Fruit fly (Drosophila melanogaster) whole organism, pupa: ENCODE results near the gene omd.

ENCODE experiments used
- CG10348 ChIP-seq: fragments of 200-800 bp; sonication (Bioruptor generic); IDR thresholded peaks from 2 replicates; pipeline ENCODE4 v1.3.6; 2022; ENCODE audit warnings: missing biosample characterization, missing genetic modification characterization
- CG12605 ChIP-seq: fragments of 200-800 bp; sonication (Bioruptor generic); IDR thresholded peaks from 2 replicates; pipeline ENCODE4 v1.3.6; 2022; ENCODE audit warnings: missing biosample characterization, missing genetic modification characterization
- CG13204 ChIP-seq: fragments of 200-800 bp; sonication (Bioruptor generic); optimal IDR thresholded peaks from 2 replicates; lab custom pipeline; 2018; ENCODE audit warnings: missing biosample characterization, mild to moderate bottlenecking, missing genetic modification characterization, moderate library complexity
- CG14655 ChIP-seq: fragments of 200-800 bp; sonication (Bioruptor generic); optimal IDR thresholded peaks from 3 replicates; lab custom pipeline; 2017; ENCODE audit warnings: mild to moderate bottlenecking, missing biosample characterization, missing genetic modification reagents, missing genetic modification characterization
- CG15710 ChIP-seq: fragments of 200-800 bp; sonication (Bioruptor generic); optimal IDR thresholded peaks from 2 replicates; lab custom pipeline; 2018; ENCODE audit warnings: missing biosample characterization, mild to moderate bottlenecking, missing genetic modification characterization, moderate library complexity
- CG17806 ChIP-seq: fragments of 200-800 bp; sonication (Bioruptor generic); optimal IDR thresholded peaks from 2 replicates; lab custom pipeline; 2018; ENCODE audit warnings: missing biosample characterization, mild to moderate bottlenecking, missing genetic modification characterization, moderate library complexity
- CG32121 ChIP-seq: fragments of 200-800 bp; sonication (Bioruptor generic); IDR thresholded peaks from 2 replicates; pipeline ENCODE4 v1.3.6; 2022; ENCODE audit warnings: missing biosample characterization, missing genetic modification characterization
- CG34367 ChIP-seq: fragments of 200-800 bp; sonication (Bioruptor generic); optimal IDR thresholded peaks from 2 replicates; lab custom pipeline; 2018; ENCODE audit warnings: missing biosample characterization, mild to moderate bottlenecking, missing genetic modification characterization
- CG4496 ChIP-seq: fragments of 200-800 bp; sonication (Bioruptor generic); IDR thresholded peaks from 3 replicates; pipeline ENCODE4 v1.3.6; 2022; ENCODE audit warnings: missing biosample characterization, missing genetic modification characterization
- CG8159 ChIP-seq: fragments of 200-800 bp; sonication (Bioruptor generic); optimal IDR thresholded peaks from 3 replicates; lab custom pipeline; 2018; ENCODE audit warnings: missing biosample characterization, mild to moderate bottlenecking, missing genetic modification characterization, moderate library complexity
- CG8301 ChIP-seq: fragments of 200-800 bp; sonication (Bioruptor generic); optimal IDR thresholded peaks from 2 replicates; lab custom pipeline; 2018; ENCODE audit warnings: missing biosample characterization, mild to moderate bottlenecking, missing genetic modification characterization
- CG9948 ChIP-seq: fragments of 200-800 bp; sonication (Bioruptor generic); optimal IDR thresholded peaks from 2 replicates; lab custom pipeline; 2018; ENCODE audit warnings: missing biosample characterization, mild to moderate bottlenecking, missing genetic modification characterization, moderate library complexity
- D1 ChIP-seq: fragments of 200-800 bp; sonication (Bioruptor generic); optimal IDR thresholded peaks from 2 replicates; lab custom pipeline; 2018; ENCODE audit warnings: missing biosample characterization, mild to moderate bottlenecking, missing genetic modification characterization, moderate library complexity
- EcR ChIP-seq: fragments of 200-800 bp; sonication (Bioruptor generic); optimal IDR thresholded peaks from 3 replicates; lab custom pipeline; 2019; ENCODE audit warnings: missing biosample characterization, missing genetic modification characterization, mild to moderate bottlenecking, moderate library complexity, missing genetic modification reagents
- Ets98B ChIP-seq: fragments of 200-800 bp; sonication (Bioruptor generic); IDR thresholded peaks from 2 replicates; pipeline ENCODE4 v1.3.6; 2022; ENCODE audit warnings: missing biosample characterization, missing genetic modification characterization
- Pif1A ChIP-seq: fragments of 200-800 bp; sonication (Bioruptor generic); optimal IDR thresholded peaks from 3 replicates; lab custom pipeline; 2016; ENCODE audit warnings: missing biosample characterization, missing genetic modification characterization
- Pif1B ChIP-seq: fragments of 200-800 bp; sonication (Bioruptor generic); optimal IDR thresholded peaks from 3 replicates; lab custom pipeline; 2016; ENCODE audit warnings: missing biosample characterization, missing genetic modification characterization
- Snoo ChIP-seq: fragments of 200-800 bp; sonication (Bioruptor generic); optimal IDR thresholded peaks from 3 replicates; lab custom pipeline; 2017; ENCODE audit warnings: missing biosample characterization, mild to moderate bottlenecking, missing genetic modification characterization, inconsistent platforms
- fd96Ca ChIP-seq: fragments of 200-800 bp; sonication (Bioruptor generic); IDR thresholded peaks from 3 replicates; pipeline ENCODE4 v1.3.6; 2022; ENCODE audit warnings: missing biosample characterization, missing genetic modification characterization
- gl ChIP-seq: fragments of 200-800 bp; sonication (Bioruptor generic); optimal IDR thresholded peaks from 2 replicates; lab custom pipeline; 2018; ENCODE audit warnings: missing biosample characterization, mild to moderate bottlenecking, missing genetic modification characterization
- rn ChIP-seq: fragments of 200-800 bp; sonication (Bioruptor generic); IDR thresholded peaks from 2 replicates; pipeline ENCODE4 v1.3.6; 2022; ENCODE audit warnings: missing biosample characterization, missing genetic modification characterization

omd gene

DNA sequence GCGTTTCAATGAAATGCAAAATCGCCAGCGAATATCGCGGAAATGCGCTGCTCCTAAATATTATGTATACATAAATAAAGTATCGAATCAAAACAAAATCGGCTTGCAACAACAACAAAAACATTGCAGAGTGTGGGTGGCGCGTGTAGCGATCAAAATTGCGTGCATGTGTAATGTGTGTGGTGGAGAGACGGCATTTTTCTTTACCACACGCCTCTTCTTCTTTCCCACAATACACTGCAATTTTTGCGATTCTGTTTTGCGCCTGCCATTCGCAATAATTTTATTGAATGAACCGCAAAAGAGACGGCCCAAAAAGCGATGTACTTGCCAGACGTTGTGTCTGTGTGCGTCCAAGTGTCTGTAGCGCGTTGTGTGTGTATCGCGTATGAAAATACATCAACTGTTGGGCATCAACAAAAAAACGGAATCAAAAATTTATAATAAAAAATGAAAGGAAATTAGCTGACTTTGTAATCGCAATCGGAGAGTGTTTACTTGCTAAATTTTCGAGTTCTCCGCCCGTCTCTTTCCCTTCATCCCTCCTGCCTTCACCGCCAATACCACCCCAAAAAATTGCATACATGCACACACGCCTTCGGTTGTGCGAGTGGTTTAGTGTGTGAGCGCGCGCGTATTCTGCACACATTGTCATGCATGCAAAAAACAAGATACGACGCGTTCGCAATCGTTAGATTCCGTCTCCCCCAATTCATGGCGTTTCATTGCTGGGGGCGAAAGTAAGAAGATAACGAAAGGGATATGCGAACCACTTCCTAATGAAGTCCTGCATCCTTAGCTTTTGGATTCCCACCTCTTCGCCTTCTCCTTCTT lies 2.2 kb downstream of the omd start:
- no peak for TF ChIP-seq Snoo (tag; lab: Kevin White, UChicago)
- TF ChIP-seq Pif1B (GFP tag; lab: Kevin White, UChicago), result peak; percentile 21
- TF ChIP-seq CG8159 (tag; lab: Kevin White, UChicago), result peak; percentile 2
- no peak for TF ChIP-seq CG17806 (tag; lab: Kevin White, UChicago)
- TF ChIP-seq, all 21 proteins: peak for 2

DNA sequence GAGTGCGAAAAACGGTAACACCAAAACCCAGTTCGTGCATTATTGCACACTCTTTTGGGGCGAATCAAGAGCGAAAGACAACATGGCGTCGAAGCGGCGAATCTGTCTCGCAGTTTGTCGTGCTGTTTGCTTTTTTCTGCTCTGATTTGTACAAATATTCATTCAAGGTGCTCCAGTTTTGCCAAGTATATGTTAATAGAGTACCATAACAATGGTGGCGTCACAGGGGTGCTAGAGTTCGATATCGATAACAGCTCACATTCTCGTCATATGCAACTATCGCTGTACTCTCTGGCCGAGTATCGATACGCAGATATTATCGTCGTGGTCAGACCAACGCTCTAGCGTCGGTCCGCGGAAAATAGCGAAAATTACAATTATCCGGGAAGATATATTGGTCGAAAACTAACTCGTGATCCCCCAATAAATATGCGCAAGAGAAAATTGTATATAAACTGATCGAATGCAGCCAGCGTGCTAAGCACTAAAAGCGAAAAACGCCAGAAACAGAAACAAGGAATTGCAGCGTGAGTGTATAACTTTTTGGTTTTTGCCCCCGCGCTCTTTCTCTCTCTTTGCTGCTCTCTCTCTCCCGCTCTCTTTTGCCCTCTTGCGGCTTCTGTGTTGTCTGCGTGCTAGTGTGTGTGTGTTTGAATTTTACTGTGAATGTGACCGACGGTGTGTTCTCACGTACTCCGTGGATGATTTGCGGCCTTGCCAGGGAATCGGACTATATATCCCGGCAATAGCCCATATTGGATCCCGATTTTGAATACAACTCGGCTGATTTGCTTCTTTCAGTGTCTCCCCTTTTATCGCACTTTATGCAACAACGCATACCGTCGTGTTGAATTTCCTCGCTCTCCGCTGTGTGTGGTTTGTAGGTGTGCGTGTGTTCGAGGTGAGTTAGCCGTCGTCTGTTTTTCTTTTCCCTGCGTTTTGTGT lies 3.1 kb downstream of the omd start, which contains the start of gene flfl:
Gene flfl (plus strand): TSS at position 298 of the 945 bp plus-strand sequence.
- TF ChIP-seq CG10348 (GFP tag; lab: Robert Waterston, UW) (no peak), CG8159 (tag; lab: Kevin White, UChicago) (peak; percentile 13), EcR (GFP tag; lab: Kevin White, UChicago) (peak; percentile 34), D1 (no peak), gl (tag; lab: Kevin White, UChicago) (peak; percentile 19)

dm6 chr3R:13682994-13683623 lies 3.9 kb downstream of the omd start:
- TF ChIP-seq rn (GFP tag; lab: Robert Waterston, UW) (no peak), fd96Ca (GFP tag; lab: Robert Waterston, UW) (no peak), Snoo (tag; lab: Kevin White, UChicago) (no peak), CG8301 (tag; lab: Kevin White, UChicago) (no peak), CG13204 (GFP tag; lab: Kevin White, UChicago) (no peak)

dm6 chr3R:13676137-13677086 lies 10.6 kb downstream of the omd start, which contains the start of the genes Lkb1 and CG9588:
Lkb1 (plus strand) TSS chr3R:13676549.
CG9588 (minus strand) TSS chr3R:13676681.
- peak; percentile 80 for TF ChIP-seq Pif1A (GFP tag; lab: Kevin White, UChicago)
- TF ChIP-seq Pif1B (GFP tag; lab: Kevin White, UChicago), result peak; percentile 74
- no peak for TF ChIP-seq D1
- TF ChIP-seq CG17806 (tag; lab: Kevin White, UChicago), result peak; percentile 69
- TF ChIP-seq CG34367 (tag; lab: Kevin White, UChicago), result peak; percentile 66
- TF ChIP-seq CG8301 (tag; lab: Kevin White, UChicago), result peak; percentile 66
- peak; percentile 61 for TF ChIP-seq CG9948
- TF ChIP-seq Snoo (tag; lab: Kevin White, UChicago), result peak; percentile 62
- peak; percentile 60 for TF ChIP-seq CG15710 (tag; lab: Kevin White, UChicago)
- peak; percentile 94 for TF ChIP-seq CG4496
- TF ChIP-seq CG32121 (GFP tag; lab: Robert Waterston, UW), result peak; percentile 80
- TF ChIP-seq Ets98B (GFP tag; lab: Robert Waterston, UW), result peak; percentile 87
- peak; percentile 59 for TF ChIP-seq CG8159 (tag; lab: Kevin White, UChicago)
- TF ChIP-seq gl (tag; lab: Kevin White, UChicago), result peak; percentile 23
- peak; percentile 47; the same call in 1 of the 2 replicates for TF ChIP-seq CG10348 (GFP tag; lab: Robert Waterston, UW)
- peak; percentile 88 for TF ChIP-seq fd96Ca (GFP tag; lab: Robert Waterston, UW)
- no peak for TF ChIP-seq CG13204 (GFP tag; lab: Kevin White, UChicago)
- TF ChIP-seq CG14655, result no peak
- peak; percentile 75 for TF ChIP-seq rn (GFP tag; lab: Robert Waterston, UW)
- TF ChIP-seq CG12605, result peak; percentile 78
- no peak for TF ChIP-seq EcR (GFP tag; lab: Kevin White, UChicago)

dm6 chr3R:13674492-13675033 lies 12.4 kb downstream of the omd start, which contains the start of gene Task6:
Task6 (minus strand) TSS chr3R:13674542.
- TF ChIP-seq CG12605, result no peak
- no peak for TF ChIP-seq CG8301 (tag; lab: Kevin White, UChicago)
- TF ChIP-seq fd96Ca (GFP tag; lab: Robert Waterston, UW), result no peak
- TF ChIP-seq CG32121 (GFP tag; lab: Robert Waterston, UW), result no peak
- TF ChIP-seq Pif1B (GFP tag; lab: Kevin White, UChicago), result no peak
- no peak for TF ChIP-seq CG34367 (tag; lab: Kevin White, UChicago)
- TF ChIP-seq Snoo (tag; lab: Kevin White, UChicago), result no peak
- TF ChIP-seq Pif1A (GFP tag; lab: Kevin White, UChicago), result no peak
- TF ChIP-seq CG17806 (tag; lab: Kevin White, UChicago), result no peak
- no peak for TF ChIP-seq rn (GFP tag; lab: Robert Waterston, UW)
- TF ChIP-seq EcR (GFP tag; lab: Kevin White, UChicago), result no peak
- no peak for TF ChIP-seq CG9948
- TF ChIP-seq, all 21 proteins: peak for 0
